Fruit fly (Drosophila melanogaster): ENCODE data around the gene CG5116.

The CG5116 gene

DNA sequence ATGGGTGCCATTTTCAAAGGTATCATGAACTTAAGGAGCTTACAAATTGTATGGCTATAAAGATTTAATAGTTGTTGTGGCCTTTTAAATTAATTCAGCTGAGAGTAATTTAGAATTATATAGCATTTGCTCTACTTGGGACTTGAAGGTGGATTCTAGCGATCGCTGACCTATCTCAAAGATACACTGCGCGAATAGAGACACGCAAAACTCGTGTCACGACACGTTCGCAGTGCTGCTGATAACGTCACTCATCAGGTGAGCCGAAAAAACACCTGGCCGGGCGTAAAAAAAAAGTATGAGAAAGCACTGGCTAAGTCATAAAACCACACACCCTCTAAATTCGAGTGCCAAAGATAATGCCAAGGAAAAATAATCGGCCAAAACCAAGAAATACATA lies 6.8 kb downstream of the CG5116 start (continued):
- TF ChIP-seq sisA (GFP tag; IDR thresholded peaks at IDR 0.05) = 0 out of 2 replicates have a peak, but pooled peaks have one; percentile 18
- peak; percentile 55 for TF ChIP-seq inv (GFP tag; IDR thresholded peaks at IDR 0.05; ENCODE audit: partially characterized antibody)
- TF ChIP-seq CG31441 (GFP tag; IDR thresholded peaks at IDR 0.05) = no peak
- TF ChIP-seq Bgb (GFP tag; IDR thresholded peaks at IDR 0.05; ENCODE audit: partially characterized antibody) = peak; percentile 67

DNA sequence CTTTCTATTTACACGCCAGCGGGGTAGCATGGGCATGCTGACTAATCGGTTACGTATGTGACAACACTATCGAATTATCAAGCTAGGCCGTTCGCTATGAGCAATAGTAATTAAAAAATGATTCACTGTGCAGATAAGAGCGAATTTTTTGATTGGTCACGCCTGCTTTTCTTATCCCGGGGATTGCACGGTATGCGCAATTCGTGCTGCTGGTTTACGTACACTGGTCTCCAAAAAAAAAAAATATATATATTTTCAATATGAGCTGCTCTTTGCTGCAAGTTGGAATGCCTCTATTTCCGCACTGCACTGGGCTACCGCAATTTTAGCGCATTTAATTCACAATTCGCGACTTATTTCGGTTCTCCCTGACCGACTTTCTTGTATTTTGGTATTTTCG lies 7.5 kb downstream of the CG5116 start:
- TF ChIP-seq CG2875 (GFP tag; optimal IDR thresholded peaks at IDR 0.05) (peak; percentile 12), CG8290 (GFP tag; optimal IDR thresholded peaks at IDR 0.05) (no peak), CG8290 (tag; optimal IDR thresholded peaks at IDR 0.05) (peak in 1 of 2 experiments; percentile 54), CG11695 (GFP tag; IDR thresholded peaks at IDR 0.05) (no peak), CG9932 (GFP tag; IDR thresholded peaks at IDR 0.05) (peak; percentile 3; the same call in 1 of the 2 replicates), Nf-YB (GFP tag; optimal IDR thresholded peaks at IDR 0.05) (peak; percentile 74), gsb-n (tag; optimal IDR thresholded peaks at IDR 0.05) (peak; percentile 2), dmrt99B (tag; optimal IDR thresholded peaks at IDR 0.05) (peak; percentile 36), ATbp (GFP tag; optimal IDR thresholded peaks at IDR 0.05) (peak; percentile 11), CG6689 (GFP tag; IDR thresholded peaks at IDR 0.05) (peak; percentile 52), Hr51 (GFP tag; optimal IDR thresholded peaks at IDR 0.05) (peak in 1 of 2 experiments; percentile 48), Oli (tag; optimal IDR thresholded peaks at IDR 0.05) (peak; percentile 39), bsh (GFP tag; optimal IDR thresholded peaks at IDR 0.05) (peak in 1 of 2 experiments; percentile 40), stc (GFP tag; IDR thresholded peaks at IDR 0.05) (peak; percentile 55), CG10366 (GFP tag; IDR thresholded peaks at IDR 0.05) (peak; percentile 24), Pdp1 (GFP tag; optimal IDR thresholded peaks at IDR 0.05) (peak in 1 of 2 experiments; percentile 22), Rfx (GFP tag; IDR thresholded peaks at IDR 0.05) (peak; percentile 18; the same call in 1 of the 2 replicates), slp2 (GFP tag; optimal IDR thresholded peaks at IDR 0.05) (peak; percentile 12), Ptx1 (GFP tag; IDR thresholded peaks at IDR 0.05) (0 out of 2 replicates have a peak, but pooled peaks have one; percentile 5), CG6654 (GFP tag; optimal IDR thresholded peaks at IDR 0.05) (peak; percentile 22), exex (tag; optimal IDR thresholded peaks at IDR 0.05) (peak; percentile 81), rib (GFP tag; IDR thresholded peaks at IDR 0.05) (no peak), fd96Cb (tag; optimal IDR thresholded peaks at IDR 0.05) (peak; percentile 24), BtbVII (GFP tag; optimal IDR thresholded peaks at IDR 0.05) (no peak), seq (GFP tag; IDR thresholded peaks at IDR 0.05) (peak; percentile 57; the same call in 1 of the 2 replicates), scrt (GFP tag; optimal IDR thresholded peaks at IDR 0.05) (peak; percentile 3), CG32772 (GFP tag; IDR thresholded peaks at IDR 0.05) (peak; percentile 37; the same call in 1 of the 2 replicates), sens (GFP tag) (peak; percentile 92), jing (GFP tag; optimal IDR thresholded peaks at IDR 0.05) (peak; percentile 20), Sox102F (GFP tag; optimal IDR thresholded peaks at IDR 0.05) (peak; percentile 52), CG17359 (tag; optimal IDR thresholded peaks at IDR 0.05) (peak; percentile 35), ham (GFP tag; IDR thresholded peaks at IDR 0.05) (no peak), sr (GFP tag; IDR thresholded peaks at IDR 0.05) (no peak), Lim3 (GFP tag; IDR thresholded peaks at IDR 0.05) (0 out of 2 replicates have a peak, but pooled peaks have one; percentile 12), CG14441 (GFP tag; IDR thresholded peaks at IDR 0.05) (0 out of 2 replicates have a peak, but pooled peaks have one; percentile 11), slbo (GFP tag; IDR thresholded peaks at IDR 0.05) (peak; percentile 34; the same call in 1 of the 2 replicates), knrl (GFP tag; IDR thresholded peaks at IDR 0.05; ENCODE audit: partially characterized antibody) (no peak), unpg (GFP tag; optimal IDR thresholded peaks at IDR 0.05) (peak; percentile 40), CoRest (tag; optimal IDR thresholded peaks at IDR 0.05) (no peak), Xrp1 (GFP tag; IDR thresholded peaks at IDR 0.05) (peak; percentile 47), D19B (GFP tag; optimal IDR thresholded peaks at IDR 0.05) (peak; percentile 88), CG17568 (GFP tag; optimal IDR thresholded peaks at IDR 0.05) (no peak), CG11723 (GFP tag; optimal IDR thresholded peaks at IDR 0.05) (peak; percentile 17), crc (GFP tag; optimal IDR thresholded peaks at IDR 0.05) (no peak)

Data from whole organism, embryonic.